Worm (Caenorhabditis elegans): ENCODE data around the gene odr-10.

Gene odr-10

ce11 chrX:6867707-6868106 is 2.0 kb upstream of the odr-10 start (continued):
- TF ChIP-seq daf-19 (GFP tag; conservative IDR thresholded peaks at IDR 0.05) = peak; percentile 89
- TF ChIP-seq T26A8.4 (GFP tag; IDR thresholded peaks at IDR 0.05) = peak; percentile 85
- peak; percentile 72 for TF ChIP-seq dve-1 (tag; optimal IDR thresholded peaks at IDR 0.05; ENCODE audit: insufficient read depth)
- peak; percentile 66 for TF ChIP-seq nhr-102 (tag; optimal IDR thresholded peaks at IDR 0.05)
- no peak for TF ChIP-seq pqm-1 (tag; optimal IDR thresholded peaks at IDR 0.05)
- TF ChIP-seq lin-1 (GFP tag; IDR thresholded peaks at IDR 0.05) = peak; percentile 88
- peak; percentile 88 for TF ChIP-seq nhr-111 (GFP tag; optimal IDR thresholded peaks at IDR 0.05)
- TF ChIP-seq F10B5.3 (tag; optimal IDR thresholded peaks at IDR 0.05) = peak; percentile 73
- no peak for TF ChIP-seq jun-1 (tag; optimal IDR thresholded peaks at IDR 0.05)
- peak; percentile 69 for TF ChIP-seq nhr-42 (GFP tag; IDR thresholded peaks at IDR 0.05)
- peak; percentile 60 for TF ChIP-seq T20F7.1 (GFP tag; optimal IDR thresholded peaks at IDR 0.05)
- no peak; the same call in 1 of the 2 replicates for TF ChIP-seq lin-38 (GFP tag; IDR thresholded peaks at IDR 0.05)
- peak; percentile 36; the same call in 1 of the 2 replicates for TF ChIP-seq saeg-2 (GFP tag; IDR thresholded peaks at IDR 0.05)
- no peak for TF ChIP-seq nhr-25 (tag; optimal IDR thresholded peaks at IDR 0.05; ENCODE audit: borderline replicate concordance, insufficient read depth)
- peak; percentile 96 for TF ChIP-seq egl-43 (GFP tag; IDR thresholded peaks at IDR 0.05)
- TF ChIP-seq ztf-11 (tag; optimal IDR thresholded peaks at IDR 0.05) = no peak
- peak in 1 of 2 experiments; percentile 14 for TF ChIP-seq mdl-1 (tag; optimal IDR thresholded peaks at IDR 0.05)
- peak; percentile 2 for TF ChIP-seq R02D3.7 (tag; optimal IDR thresholded peaks at IDR 0.05)
- TF ChIP-seq ces-1 (GFP tag; optimal IDR thresholded peaks at IDR 0.05) = no peak
- TF ChIP-seq nhr-28 (tag; optimal IDR thresholded peaks at IDR 0.05) = peak; percentile 20
- no peak for TF ChIP-seq tag-97 (GFP tag; IDR thresholded peaks at IDR 0.05)
- peak; percentile 38 for TF ChIP-seq zfp-2 (tag; optimal IDR thresholded peaks at IDR 0.05)
- TF ChIP-seq dmd-9 (GFP tag; IDR thresholded peaks at IDR 0.05) = peak; percentile 69; the same call in 1 of the 2 replicates
- peak; percentile 73 for TF ChIP-seq lin-13 (GFP tag; optimal IDR thresholded peaks at IDR 0.05)
- TF ChIP-seq attf-4 (tag; optimal IDR thresholded peaks at IDR 0.05) = no peak
- TF ChIP-seq gei-8 (GFP tag; optimal IDR thresholded peaks at IDR 0.05) = peak; percentile 70
- TF ChIP-seq rbr-2 (tag; optimal IDR thresholded peaks at IDR 0.05) = peak; percentile 73
- no peak for TF ChIP-seq nhr-6 (tag; optimal IDR thresholded peaks at IDR 0.05)
- peak; percentile 62 for TF ChIP-seq hlh-30 (tag; optimal IDR thresholded peaks at IDR 0.05; ENCODE audit: insufficient read depth)
- TF ChIP-seq hif-1 (tag; optimal IDR thresholded peaks at IDR 0.05) = peak; percentile 10 to 35
- peak; percentile 73; the same call in 1 of the 2 replicates for TF ChIP-seq Y105C5A.15 (GFP tag; IDR thresholded peaks at IDR 0.05)
- no peak for TF ChIP-seq sdz-12 (GFP tag; optimal IDR thresholded peaks at IDR 0.05)
- TF ChIP-seq nhr-76 (tag; optimal IDR thresholded peaks at IDR 0.05) = no peak
- peak; percentile 89 for TF ChIP-seq duxl-1 (tag; optimal IDR thresholded peaks at IDR 0.05; ENCODE audit: poor library complexity)
- no peak for TF ChIP-seq dpl-1 (GFP tag; optimal IDR thresholded peaks at IDR 0.05)
- TF ChIP-seq tra-1 (GFP tag; IDR thresholded peaks at IDR 0.05) = peak; percentile 72
- TF ChIP-seq daf-8 (GFP tag; IDR thresholded peaks at IDR 0.05) = 0 out of 2 replicates have a peak, but pooled peaks have one; percentile 33
- peak; percentile 81; the same call in 1 of the 2 replicates for TF ChIP-seq F44E2.7 (GFP tag; IDR thresholded peaks at IDR 0.05)
- peak; percentile 68 for TF ChIP-seq dmd-6 (GFP tag; IDR thresholded peaks at IDR 0.05)
- peak; percentile 92 for TF ChIP-seq vab-7 (GFP tag; IDR thresholded peaks at IDR 0.05)
- TF ChIP-seq fos-1 (tag; optimal IDR thresholded peaks at IDR 0.05) = no peak
- TF ChIP-seq lin-39 (tag; optimal IDR thresholded peaks at IDR 0.05) = no peak
- peak; percentile 68 for TF ChIP-seq hlh-11 (tag; optimal IDR thresholded peaks at IDR 0.05)
- peak; percentile 84 to 88; a peak in 3 of 4 replicates for TF ChIP-seq madf-5 (GFP tag; IDR thresholded peaks at IDR 0.05)
- no peak for TF ChIP-seq fkh-10 (GFP tag; optimal IDR thresholded peaks at IDR 0.05)
- peak; percentile 95 for TF ChIP-seq snpc-1.2 (GFP tag; IDR thresholded peaks at IDR 0.05)
- peak; percentile 91 for TF ChIP-seq arid-1 (GFP tag; conservative IDR thresholded peaks at IDR 0.05)
- TF ChIP-seq unc-39 (tag; optimal IDR thresholded peaks at IDR 0.05) = no peak
- TF ChIP-seq ceh-62 (tag; optimal IDR thresholded peaks at IDR 0.05) = no peak
- TF ChIP-seq skn-1 (tag; optimal IDR thresholded peaks at IDR 0.05) = no peak
- TF ChIP-seq lim-7 (GFP tag; IDR thresholded peaks at IDR 0.05) = peak; percentile 92

Data from whole organism, L4 larva.